Fruit fly (Drosophila melanogaster) whole organism, embryonic: ENCODE results near the gene CG1999.

ENCODE experiments used
- CG10274 ChIP-seq: fragments of 200-800 bp; sonication (Bioruptor generic); optimal IDR thresholded peaks from 3 replicates; lab custom pipeline; 2017; ENCODE audit warnings: missing biosample characterization, mild to moderate bottlenecking, missing genetic modification characterization
- CG10654 ChIP-seq: fragments of 200-800 bp; sonication (Bioruptor generic); optimal IDR thresholded peaks from 2 replicates; lab custom pipeline; 2016; ENCODE audit warnings: missing biosample characterization, missing genetic modification characterization
- CG10979 ChIP-seq: fragments of 200-800 bp; sonication (Bioruptor generic); optimal IDR thresholded peaks from 2 replicates; lab custom pipeline; 2018; ENCODE audit warnings: missing biosample characterization, mild to moderate bottlenecking, missing genetic modification characterization, moderate library complexity
- CG11398 ChIP-seq: fragments of 200-800 bp; sonication (Bioruptor generic); optimal IDR thresholded peaks from 2 replicates; lab custom pipeline; 2016; ENCODE audit warnings: missing biosample characterization, missing genetic modification characterization
- CG11504 ChIP-seq: fragments of 200-800 bp; sonication (Bioruptor generic); optimal IDR thresholded peaks from 3 replicates; lab custom pipeline; 2019; ENCODE audit warnings: missing biosample characterization, mild to moderate bottlenecking, missing genetic modification characterization, moderate library complexity
- CG14050 ChIP-seq: fragments of 200-800 bp; sonication (Bioruptor generic); IDR thresholded peaks from 3 replicates; pipeline ENCODE4 v1.3.6; 2022; ENCODE audit warnings: missing biosample characterization, missing genetic modification characterization
- CG1647 ChIP-seq: fragments of 200-800 bp; sonication (Bioruptor generic); optimal IDR thresholded peaks from 3 replicates; lab custom pipeline; 2016; ENCODE audit warnings: missing biosample characterization, missing genetic modification characterization
- CG16779 ChIP-seq: fragments of 200-800 bp; sonication (Bioruptor generic); IDR thresholded peaks from 2 replicates; pipeline ENCODE4 v1.3.6; 2022; ENCODE audit warnings: missing biosample characterization, missing genetic modification characterization
- CG17568 ChIP-seq: fragments of 200-800 bp; sonication (Bioruptor generic); optimal IDR thresholded peaks from 2 replicates; lab custom pipeline; 2018; ENCODE audit warnings: missing biosample characterization, mild to moderate bottlenecking, missing genetic modification characterization, moderate library complexity
- CG17912 ChIP-seq: fragments of 200-800 bp; sonication (Bioruptor generic); optimal IDR thresholded peaks from 2 replicates; lab custom pipeline; 2018; ENCODE audit warnings: missing biosample characterization, mild to moderate bottlenecking, missing genetic modification characterization
- CG18476 ChIP-seq: fragments of 200-800 bp; sonication (Bioruptor generic); optimal IDR thresholded peaks from 2 replicates; lab custom pipeline; 2016; ENCODE audit warnings: missing biosample characterization, mild to moderate bottlenecking, missing genetic modification characterization
- CG31365 ChIP-seq: fragments of 200-800 bp; sonication (Bioruptor generic); optimal IDR thresholded peaks from 2 replicates; lab custom pipeline; 2018; ENCODE audit warnings: missing biosample characterization, mild to moderate bottlenecking, missing genetic modification characterization
- CG3407 ChIP-seq: fragments of 200-800 bp; sonication (Bioruptor generic); optimal IDR thresholded peaks from 2 replicates; lab custom pipeline; 2018; ENCODE audit warnings: missing biosample characterization, mild to moderate bottlenecking, missing genetic modification characterization
- CG43689 ChIP-seq: fragments of 200-800 bp; sonication (Bioruptor generic); IDR thresholded peaks from 2 replicates; pipeline ENCODE4 v1.3.6; 2022; ENCODE audit warnings: missing biosample characterization, missing genetic modification characterization
- CG4820 ChIP-seq: fragments of 200-800 bp; sonication (Bioruptor generic); optimal IDR thresholded peaks from 3 replicates; lab custom pipeline; 2016; ENCODE audit warnings: missing biosample characterization, missing genetic modification characterization
- CG6654 ChIP-seq: fragments of 200-800 bp; sonication (Bioruptor generic); optimal IDR thresholded peaks from 2 replicates; lab custom pipeline; 2017; ENCODE audit warnings: missing biosample characterization, mild to moderate bottlenecking, missing genetic modification characterization
- CG6683 ChIP-seq: fragments of 200-800 bp; sonication (Bioruptor generic); optimal IDR thresholded peaks from 2 replicates; lab custom pipeline; 2017; ENCODE audit warnings: missing biosample characterization, mild to moderate bottlenecking, missing genetic modification characterization, missing genetic modification reagents
- CG6689 ChIP-seq: fragments of 200-800 bp; sonication (Bioruptor generic); IDR thresholded peaks from 2 replicates; pipeline ENCODE4 v1.3.6; 2022; ENCODE audit warnings: missing biosample characterization, missing genetic modification characterization
- CG6765 ChIP-seq: fragments of 200-800 bp; sonication (Bioruptor generic); optimal IDR thresholded peaks from 3 replicates; lab custom pipeline; 2017; ENCODE audit warnings: missing biosample characterization, mild to moderate bottlenecking, missing genetic modification characterization
- CG7271 ChIP-seq: fragments of 200-800 bp; sonication (Bioruptor generic); optimal IDR thresholded peaks from 2 replicates; lab custom pipeline; 2018; ENCODE audit warnings: missing biosample characterization, mild to moderate bottlenecking, missing genetic modification characterization, moderate library complexity
- CG8924 ChIP-seq: fragments of 200-800 bp; optimal IDR thresholded peaks from 3 replicates; lab custom pipeline; 2019; ENCODE audit warnings: missing biosample characterization, mild to moderate bottlenecking, missing genetic modification characterization, moderate library complexity
- CG8944 ChIP-seq: fragments of 200-800 bp; sonication (Bioruptor generic); optimal IDR thresholded peaks from 3 replicates; lab custom pipeline; 2016; ENCODE audit warnings: missing biosample characterization, missing genetic modification characterization
- CG9876 ChIP-seq: fragments of 200-800 bp; sonication (Bioruptor generic); optimal IDR thresholded peaks from 2 replicates; lab custom pipeline; 2016; ENCODE audit warnings: missing biosample characterization, missing genetic modification characterization
- D19B ChIP-seq: fragments of 200-800 bp; sonication (Bioruptor generic); optimal IDR thresholded peaks from 2 replicates; lab custom pipeline; 2017; ENCODE audit warnings: missing biosample characterization, mild to moderate bottlenecking, missing genetic modification characterization
- Dad ChIP-seq: fragments of 200-800 bp; sonication (Bioruptor generic); optimal IDR thresholded peaks from 3 replicates; lab custom pipeline; 2016; ENCODE audit warnings: missing biosample characterization, missing genetic modification characterization
- Dbx ChIP-seq: fragments of 200-800 bp; sonication (Bioruptor generic); IDR thresholded peaks from 3 replicates; pipeline ENCODE4 v1.3.6; 2022; ENCODE audit warnings: missing biosample characterization, missing genetic modification characterization
- Dref ChIP-seq: fragments of 200-800 bp; sonication (Bioruptor generic); IDR thresholded peaks from 2 replicates; pipeline ENCODE4 v1.3.6; 2022; ENCODE audit warnings: missing biosample characterization, missing genetic modification characterization
- Eip74EF ChIP-seq, 2 experiments: fragments of 200-800 bp in 1 of 2; fragments of >200 bp in 1 of 2; sonication (Bioruptor generic) in 1 of 2; optimal IDR thresholded peaks; 2 replicates each; lab custom pipeline; 2017 to 2019; ENCODE audit warnings: missing biosample characterization in 2 of 2, missing genetic modification characterization in 2 of 2, mild to moderate bottlenecking in 1 of 2, moderate library complexity in 1 of 2
- HLH4C ChIP-seq: fragments of 200-800 bp; sonication (Bioruptor generic); IDR thresholded peaks from 3 replicates; pipeline ENCODE4 v1.3.6; 2022; ENCODE audit warnings: missing biosample characterization, missing genetic modification characterization; ENCODE audit not compliant: partially characterized antibody
- Kr ChIP-seq: fragments of 200-800 bp; sonication (Bioruptor generic); optimal IDR thresholded peaks from 2 replicates; lab custom pipeline; 2017; ENCODE audit warnings: missing biosample characterization, mild to moderate bottlenecking, missing genetic modification characterization
- Nf-YC ChIP-seq: fragments of 200-800 bp; optimal IDR thresholded peaks from 3 replicates; lab custom pipeline; 2019; ENCODE audit warnings: missing biosample characterization, mild to moderate bottlenecking, missing genetic modification characterization, moderate library complexity
- Pdp1 ChIP-seq, 2 experiments: fragments of 200-800 bp; sonication (Bioruptor generic); optimal IDR thresholded peaks; 3 replicates each; lab custom pipeline; 2016; ENCODE audit warnings: missing biosample characterization in 2 of 2, missing genetic modification characterization in 2 of 2, mild to moderate bottlenecking in 1 of 2, moderate library complexity in 1 of 2
- Taf1 ChIP-seq: fragments of 200-800 bp; sonication (Bioruptor generic); IDR thresholded peaks from 2 replicates; pipeline ENCODE4 v1.3.6; 2022; ENCODE audit warnings: missing biosample characterization, missing genetic modification characterization
- Xbp1 ChIP-seq: fragments of 200-800 bp; sonication (Bioruptor generic); optimal IDR thresholded peaks from 3 replicates; lab custom pipeline; 2016; ENCODE audit warnings: missing biosample characterization, mild to moderate bottlenecking, missing genetic modification characterization
- Xrp1 ChIP-seq: fragments of 200-800 bp; sonication (Bioruptor generic); IDR thresholded peaks from 2 replicates; pipeline ENCODE4 v1.3.6; 2022; ENCODE audit warnings: missing biosample characterization, missing genetic modification characterization
- ap ChIP-seq: fragments of 200-800 bp; sonication (Bioruptor generic); IDR thresholded peaks from 2 replicates; pipeline ENCODE4 v1.3.6; 2022; ENCODE audit warnings: missing biosample characterization, missing genetic modification characterization
- danr ChIP-seq: fragments of 200-800 bp; sonication (Bioruptor generic); IDR thresholded peaks from 2 replicates; pipeline ENCODE4 v1.3.6; 2022; ENCODE audit warnings: missing biosample characterization, missing genetic modification characterization
- dm ChIP-seq: fragments of 200-800 bp; sonication (Bioruptor generic); optimal IDR thresholded peaks from 3 replicates; lab custom pipeline; 2016; ENCODE audit warnings: missing biosample characterization, missing genetic modification characterization
- h ChIP-seq: fragments of >200 bp; optimal IDR thresholded peaks from 2 replicates; lab custom pipeline; 2017
- insv ChIP-seq, 2 experiments: fragments of 200-800 bp; sonication (Bioruptor generic); optimal IDR thresholded peaks; 3 replicates each; lab custom pipeline; 2016 to 2018; ENCODE audit warnings: missing biosample characterization in 2 of 2, missing genetic modification characterization in 2 of 2
- luna ChIP-seq: fragments of 200-800 bp; sonication (Bioruptor generic); optimal IDR thresholded peaks from 2 replicates; lab custom pipeline; 2016; ENCODE audit warnings: missing biosample characterization, missing genetic modification characterization
- pb ChIP-seq: fragments of 200-800 bp; sonication (Bioruptor generic); optimal IDR thresholded peaks from 3 replicates; lab custom pipeline; 2016; ENCODE audit warnings: missing biosample characterization, missing genetic modification characterization
- pzg ChIP-seq: fragments of 200-800 bp; sonication (Bioruptor generic); optimal IDR thresholded peaks from 3 replicates; lab custom pipeline; 2018; ENCODE audit warnings: missing biosample characterization, mild to moderate bottlenecking, missing genetic modification characterization, moderate library complexity
- sim ChIP-seq: fragments of 200-800 bp; sonication (Bioruptor generic); IDR thresholded peaks from 2 replicates; pipeline ENCODE4 v1.3.6; 2022; ENCODE audit warnings: missing biosample characterization, missing genetic modification characterization
- so ChIP-seq: fragments of 200-800 bp; sonication (Bioruptor generic); IDR thresholded peaks from 3 replicates; pipeline ENCODE4 v1.3.6; 2022; ENCODE audit warnings: missing biosample characterization, missing genetic modification characterization
- stc ChIP-seq: fragments of 200-800 bp; sonication (Bioruptor generic); IDR thresholded peaks from 2 replicates; pipeline ENCODE4 v1.3.6; 2022; ENCODE audit warnings: missing biosample characterization, missing genetic modification characterization
- ttk ChIP-seq: fragments of 200-800 bp; sonication (Bioruptor generic); IDR thresholded peaks from 2 replicates; pipeline ENCODE4 v2.1.2; 2022; ENCODE audit warnings: missing biosample characterization, missing genetic modification characterization
- usp ChIP-seq: fragments of >200 bp; optimal IDR thresholded peaks from 2 replicates; lab custom pipeline; 2017; ENCODE audit warnings: missing biosample characterization, missing genetic modification characterization
- wek ChIP-seq: fragments of 200-800 bp; sonication (Bioruptor generic); optimal IDR thresholded peaks from 3 replicates; lab custom pipeline; 2018; ENCODE audit warnings: missing biosample characterization, mild to moderate bottlenecking, missing genetic modification characterization, moderate library complexity

CG1999 gene

DNA sequence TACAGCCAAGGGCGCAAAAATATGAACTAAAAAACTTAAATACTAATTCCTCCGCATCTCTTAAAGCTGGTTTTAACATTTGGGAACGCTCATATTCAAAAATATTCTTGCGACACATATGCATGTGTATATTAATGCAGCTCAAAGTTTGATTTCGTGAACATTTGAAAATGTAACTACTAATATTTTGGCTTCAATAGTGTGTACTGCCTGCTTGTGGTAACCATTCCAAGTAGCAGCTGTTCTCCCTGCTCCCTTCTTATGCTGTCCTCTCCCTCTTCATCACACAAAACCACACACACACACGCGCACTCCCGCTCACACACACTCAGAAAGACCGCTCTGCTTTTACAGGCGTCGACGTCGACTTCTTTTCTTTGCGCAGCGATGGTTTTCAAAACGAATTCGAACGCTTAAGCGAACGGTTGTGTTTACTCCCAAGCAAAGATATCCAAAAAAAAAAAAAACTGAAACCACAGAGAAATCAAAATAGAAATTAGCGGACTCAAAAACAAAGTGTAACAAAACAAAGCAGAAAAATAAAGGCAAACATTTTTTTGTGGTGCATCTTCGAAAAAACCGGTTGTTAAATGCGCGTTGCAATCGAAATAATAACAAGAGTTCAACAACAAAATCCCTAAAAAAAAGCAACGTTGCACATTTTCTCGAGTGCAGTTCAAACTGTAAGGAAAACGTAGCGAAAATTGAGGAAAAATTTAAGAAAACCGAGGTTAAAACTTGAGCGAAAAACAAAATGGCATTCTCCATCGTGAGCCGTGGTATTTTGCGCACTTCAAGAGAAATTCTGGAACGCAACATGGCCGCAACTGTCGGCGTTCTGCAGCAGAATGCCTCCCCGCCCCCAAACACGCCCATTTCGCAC lies 21.4 kb upstream of the CG1999 start, which contains the start of gene CBP (continued):
- TF ChIP-seq pzg (GFP tag; lab: Kevin White, UChicago), result peak; percentile 19
- TF ChIP-seq CG6683, result peak; percentile 92
- TF ChIP-seq CG4820, result peak; percentile 97
- peak; percentile 99 for TF ChIP-seq CG10979 (tag; lab: Kevin White, UChicago)
- TF ChIP-seq dm (GFP tag; lab: Kevin White, UChicago), result peak; percentile 93
- no peak for TF ChIP-seq Dref (GFP tag; lab: Robert Waterston, UW)
- peak; percentile 92 for TF ChIP-seq luna (GFP tag; lab: Kevin White, UChicago)
- peak; percentile 95 for TF ChIP-seq ttk
- TF ChIP-seq Kr (GFP tag; lab: Kevin White, UChicago), result peak; percentile 95
- peak; percentile 96 for TF ChIP-seq CG6689 (GFP tag; lab: Robert Waterston, UW)
- peak; percentile 96 for TF ChIP-seq sim (GFP tag; lab: Robert Waterston, UW)
- 0 out of 3 replicates have a peak, but pooled peaks have one; percentile 10 for TF ChIP-seq HLH4C
- peak; percentile 85 for TF ChIP-seq Dbx (GFP tag; lab: Robert Waterston, UW)
- peak; percentile 73; the same call in 1 of the 2 replicates for TF ChIP-seq CG16779 (GFP tag; lab: Robert Waterston, UW)
- peak; percentile 93 for TF ChIP-seq CG14050 (GFP tag; lab: Robert Waterston, UW)
- peak; percentile 97 for TF ChIP-seq CG17568 (GFP tag; lab: Kevin White, UChicago)
- TF ChIP-seq so (GFP tag; lab: Robert Waterston, UW), result peak; percentile 96
- peak; percentile 96 for TF ChIP-seq CG3407
- TF ChIP-seq D19B, result peak; percentile 86
- peak; percentile 97 to 98 for TF ChIP-seq Pdp1 (GFP tag; optimal IDR thresholded peaks at IDR 0.05; lab: Kevin White, UChicago)
- TF ChIP-seq CG43689 (GFP tag; lab: Robert Waterston, UW), result peak; percentile 92
- TF ChIP-seq CG10274 (GFP tag; lab: Kevin White, UChicago), result peak; percentile 88
- no peak for TF ChIP-seq h (lab: Kevin White, UChicago)
- TF ChIP-seq ap (GFP tag; lab: Robert Waterston, UW), result peak; percentile 93
- TF ChIP-seq Xbp1 (GFP tag; lab: Kevin White, UChicago), result peak; percentile 98
- peak; percentile 97 for TF ChIP-seq stc (GFP tag; lab: Robert Waterston, UW)
- peak; percentile 91 for TF ChIP-seq CG31365 (tag; lab: Kevin White, UChicago)
- TF ChIP-seq CG8924, result peak; percentile 99
- TF ChIP-seq CG7271 (tag; lab: Kevin White, UChicago), result peak; percentile 92
- peak; percentile 97 for TF ChIP-seq CG11398 (GFP tag; lab: Kevin White, UChicago)
- peak; percentile 87 for TF ChIP-seq Nf-YC (tag; lab: Kevin White, UChicago)
- no peak for TF ChIP-seq usp (GFP tag; lab: Kevin White, UChicago)
- peak; percentile 91 for TF ChIP-seq pb (GFP tag; lab: Kevin White, UChicago)
- peak; percentile 98 for TF ChIP-seq CG11504 (tag; lab: Kevin White, UChicago)
- TF ChIP-seq CG17912, result peak; percentile 94
- TF ChIP-seq danr (GFP tag; lab: Robert Waterston, UW), result peak; percentile 93
- peak; percentile 97 for TF ChIP-seq CG18476
- peak; percentile 98 for TF ChIP-seq CG8944 (GFP tag; lab: Kevin White, UChicago)
- peak in 1 of 2 experiments; percentile 98 for TF ChIP-seq Eip74EF (GFP tag; optimal IDR thresholded peaks at IDR 0.05; lab: Kevin White, UChicago)
- peak; percentile 87 for TF ChIP-seq CG6654 (GFP tag; lab: Kevin White, UChicago)
- TF ChIP-seq CG6765, result peak; percentile 92
- TF ChIP-seq Dad (GFP tag; lab: Kevin White, UChicago), result peak; percentile 95
- TF ChIP-seq CG10654, result peak; percentile 97
- peak; percentile 93 for TF ChIP-seq wek (GFP tag; lab: Kevin White, UChicago)
- peak; percentile 95 for TF ChIP-seq CG1647 (GFP tag; lab: Kevin White, UChicago)
- TF ChIP-seq insv (GFP tag; optimal IDR thresholded peaks at IDR 0.05; lab: Kevin White, UChicago), result peak; percentile 62 to 73
- TF ChIP-seq Xrp1 (GFP tag; lab: Robert Waterston, UW), result peak; percentile 98
- TF ChIP-seq Taf1 (GFP tag; lab: Robert Waterston, UW), result peak; percentile 73
- TF ChIP-seq CG9876 (GFP tag; lab: Kevin White, UChicago), result peak; percentile 90
